Worm (Caenorhabditis elegans): ENCODE results near the gene srm-5.

Gene srm-5

DNA sequence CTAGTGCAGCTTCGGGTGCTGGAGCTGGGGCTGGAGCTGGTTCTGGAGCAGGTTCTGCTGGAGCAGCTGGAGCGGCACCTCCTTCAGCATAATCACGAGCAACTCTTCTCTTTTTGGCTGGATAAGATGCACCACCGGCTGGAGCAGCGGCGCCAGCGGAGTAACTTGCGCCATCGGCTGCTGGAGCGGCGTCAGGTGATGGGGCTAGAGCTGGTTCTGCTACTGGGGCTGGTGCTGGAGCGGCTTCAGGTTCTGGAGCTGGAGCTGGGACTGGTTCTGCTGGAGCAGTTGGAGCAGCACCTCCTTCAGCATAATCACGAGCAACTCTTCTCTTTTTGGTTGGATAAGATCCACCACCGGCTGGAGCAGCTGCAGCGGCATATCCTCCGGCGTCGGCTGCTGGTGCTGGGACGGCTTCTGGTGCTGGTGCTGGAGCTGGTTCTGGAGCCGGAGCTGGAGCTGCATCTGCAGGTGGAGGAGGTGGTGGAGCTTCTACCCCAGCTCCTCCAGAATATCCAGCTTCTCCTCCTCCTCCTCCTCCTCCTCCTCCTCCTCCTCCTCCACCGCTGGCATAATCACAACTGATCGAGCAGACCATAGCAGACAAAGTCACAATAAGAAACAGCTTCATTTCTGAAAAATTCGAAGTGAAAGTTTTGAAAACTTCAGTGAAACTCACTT is 15.8 kb upstream of the srm-5 start, which contains the start of gene F47B8.13:
TSS of gene F47B8.13 (minus strand) at position 631 of the 681 bp plus-strand sequence.
- TF ChIP-seq nhr-28 (tag; optimal IDR thresholded peaks at IDR 0.05) = no peak
- no peak for TF ChIP-seq mls-2 (tag; optimal IDR thresholded peaks at IDR 0.05)
- TF ChIP-seq ceh-39 (tag; optimal IDR thresholded peaks at IDR 0.05) = no peak
- TF ChIP-seq sem-2 (GFP tag; optimal IDR thresholded peaks at IDR 0.05) = no peak
- TF ChIP-seq cnd-1 (tag; optimal IDR thresholded peaks at IDR 0.05) = no peak
- TF ChIP-seq ces-1 (GFP tag; optimal IDR thresholded peaks at IDR 0.05) = no peak
- TF ChIP-seq unc-120 (tag; optimal IDR thresholded peaks at IDR 0.05; ENCODE audit: poor library complexity, severe bottlenecking) = no peak
- no peak for TF ChIP-seq ceh-83 (GFP tag; optimal IDR thresholded peaks at IDR 0.05)
- no peak for TF ChIP-seq lsy-2 (tag; optimal IDR thresholded peaks at IDR 0.05)
- TF ChIP-seq ztf-11 (tag; optimal IDR thresholded peaks at IDR 0.05) = no peak
- TF ChIP-seq lin-13 (tag; optimal IDR thresholded peaks at IDR 0.05) = no peak
- no peak for TF ChIP-seq bed-3 (GFP tag; optimal IDR thresholded peaks at IDR 0.05)

DNA sequence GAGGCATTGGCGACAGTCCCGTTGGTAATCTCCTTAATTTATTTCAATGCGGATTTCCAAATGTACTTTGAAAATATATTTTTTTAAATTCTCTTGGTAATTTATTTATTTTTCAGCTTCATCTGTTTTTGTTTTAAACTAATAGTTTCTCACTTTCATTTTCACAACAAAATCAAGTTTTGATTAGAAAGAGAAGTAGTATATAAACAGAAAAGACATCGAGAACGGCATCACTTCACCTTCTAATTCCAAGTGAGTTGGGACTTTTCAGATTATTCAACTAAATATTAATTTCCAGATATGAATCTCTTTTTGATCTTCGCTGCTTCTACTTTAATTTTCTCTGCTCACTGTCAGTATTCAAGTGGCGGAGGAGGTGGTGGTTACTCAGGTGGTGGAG is 14.8 kb upstream of the srm-5 start, which contains the start of gene F47B8.14:
TSS of gene F47B8.14 (plus strand) at position 301 of the 400 bp plus-strand sequence.
- TF ChIP-seq lin-32 (GFP tag; optimal IDR thresholded peaks at IDR 0.05) (no peak), mls-2 (tag; optimal IDR thresholded peaks at IDR 0.05) (no peak), mab-5 (tag; optimal IDR thresholded peaks at IDR 0.05) (no peak), snpc-4 (tag; optimal IDR thresholded peaks at IDR 0.05) (no peak), sem-2 (GFP tag; optimal IDR thresholded peaks at IDR 0.05) (no peak), nhr-237 (tag; optimal IDR thresholded peaks at IDR 0.05) (no peak), lsy-2 (tag; optimal IDR thresholded peaks at IDR 0.05) (no peak), elt-3 (tag; optimal IDR thresholded peaks at IDR 0.05) (no peak), unc-39 (tag; optimal IDR thresholded peaks at IDR 0.05) (no peak), elt-1 (tag; optimal IDR thresholded peaks at IDR 0.05; ENCODE audit: borderline replicate concordance, insufficient read depth) (no peak)

- TF ChIP-seq mls-2 (tag; optimal IDR thresholded peaks at IDR 0.05) (no peak), nhr-76 (tag; optimal IDR thresholded peaks at IDR 0.05) (no peak), nhr-2 (tag; optimal IDR thresholded peaks at IDR 0.05) (no peak), sptf-1 (tag; optimal IDR thresholded peaks at IDR 0.05) (peak; percentile 22), ces-1 (GFP tag; optimal IDR thresholded peaks at IDR 0.05) (no peak), drap-1 (GFP tag; optimal IDR thresholded peaks at IDR 0.05) (peak; percentile 31)
These were observed 14.2 kb upstream of the srm-5 start for ce11 chrV:14320730-14321319.

DNA sequence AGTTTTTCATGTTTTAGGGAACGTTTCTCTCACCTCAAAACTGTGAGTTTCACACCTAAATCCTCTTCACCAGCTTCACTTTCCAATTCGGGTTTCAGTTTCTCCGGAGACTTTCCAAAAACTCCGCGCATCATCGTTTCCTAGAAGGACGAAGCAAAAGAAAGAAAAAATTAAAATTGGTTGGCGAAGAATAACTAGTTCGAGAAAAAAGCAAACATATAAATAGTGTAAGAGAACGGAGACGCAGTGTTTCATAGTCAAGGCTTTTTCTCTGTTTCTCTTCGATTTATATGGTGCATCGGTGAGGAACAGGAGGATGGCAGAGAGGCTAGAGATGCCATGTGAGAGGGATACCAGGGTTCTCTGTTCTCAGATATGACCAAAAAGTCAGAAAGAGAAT is 12.3 kb upstream of the srm-5 start, which contains the start of gene F47B8.3:
TSS of gene F47B8.3 (minus strand) at position 261 of the 400 bp plus-strand sequence.
- TF ChIP-seq ces-1 (GFP tag; optimal IDR thresholded peaks at IDR 0.05) = peak; percentile 17
- no peak for TF ChIP-seq bed-3 (GFP tag; optimal IDR thresholded peaks at IDR 0.05)

ce11 chrV:14324502-14325467 is 10.2 kb upstream of the srm-5 start, which contains the start of the genes F47B8.4 and F47B8.18:
F47B8.4 (minus strand) TSS chrV:14324673.
F47B8.18 (minus strand) TSS chrV:14325464.
- TF ChIP-seq blmp-1 (tag; optimal IDR thresholded peaks at IDR 0.05) (no peak), nhr-2 (tag; optimal IDR thresholded peaks at IDR 0.05) (no peak), tbx-8 (GFP tag; optimal IDR thresholded peaks at IDR 0.05) (no peak), cnd-1 (tag; optimal IDR thresholded peaks at IDR 0.05) (no peak)

ce11 chrV:14327776-14328175 is 7.2 kb upstream of the srm-5 start, which contains the start of gene F47B8.5:
F47B8.5 (minus strand) TSS chrV:14327876.
- no peak for TF ChIP-seq pha-4 (tag; optimal IDR thresholded peaks at IDR 0.05)
- no peak for TF ChIP-seq cnd-1 (tag; optimal IDR thresholded peaks at IDR 0.05)
- TF ChIP-seq lsy-2 (tag; optimal IDR thresholded peaks at IDR 0.05) = no peak
- no peak for TF ChIP-seq hlh-1 (tag; optimal IDR thresholded peaks at IDR 0.05)
- no peak for TF ChIP-seq ceh-39 (tag; optimal IDR thresholded peaks at IDR 0.05)
- no peak for TF ChIP-seq elt-1 (tag; optimal IDR thresholded peaks at IDR 0.05; ENCODE audit: borderline replicate concordance, insufficient read depth)
- no peak for TF ChIP-seq nhr-28 (tag; optimal IDR thresholded peaks at IDR 0.05)
- no peak for TF ChIP-seq bed-3 (GFP tag; optimal IDR thresholded peaks at IDR 0.05)

All from whole organism, mixed stage, embryonic.